Worm (Caenorhabditis elegans) whole organism, L4/young adult: ENCODE results near the gene pmp-2.

Source experiments
- W03F9.2 ChIP-seq: fragments of 150-350 bp; optimal IDR thresholded peaks from 2 replicates; lab custom pipeline; 2014; ENCODE audit warnings: missing biosample characterization, missing genetic modification characterization
- dao-5 ChIP-seq: sonication (generic microtip); optimal IDR thresholded peaks from 2 replicates; lab custom pipeline; 2016; ENCODE audit warnings: missing genotype, missing genetic modification characterization, moderate library complexity, missing compliant biosample characterization
- him-1 ChIP-seq: sonication (generic microtip); optimal IDR thresholded peaks from 2 replicates; lab custom pipeline; 2016; ENCODE audit warnings: missing genotype, missing genetic modification reagents, missing genetic modification characterization, missing compliant biosample characterization

- no peak for TF ChIP-seq him-1 (tag; lab: Kevin White, UChicago)
- no peak for TF ChIP-seq dao-5 (tag; lab: Kevin White, UChicago)
- TF ChIP-seq W03F9.2 (tag; lab: Kevin White, UChicago) = no peak
Observed at ce11 chrII:6901795-6902194, 14.2 kb upstream of the pmp-2 start, which contains the start of gene psmd-9.
